Worm (Caenorhabditis elegans) whole organism, L4/young adult: ENCODE results near the gene ogt-1.

Source experiments
- W03F9.2 ChIP-seq: fragments of 150-350 bp; optimal IDR thresholded peaks from 2 replicates; lab custom pipeline; 2014; ENCODE audit warnings: missing biosample characterization, missing genetic modification characterization
- dao-5 ChIP-seq: sonication (generic microtip); optimal IDR thresholded peaks from 2 replicates; lab custom pipeline; 2016; ENCODE audit warnings: missing genotype, missing genetic modification characterization, moderate library complexity, missing compliant biosample characterization
- him-1 ChIP-seq: sonication (generic microtip); optimal IDR thresholded peaks from 2 replicates; lab custom pipeline; 2016; ENCODE audit warnings: missing genotype, missing genetic modification reagents, missing genetic modification characterization, missing compliant biosample characterization

The ogt-1 gene

ce11 chrIII:7153747-7154238 lies at the start of gene ogt-1:
Gene ogt-1 (minus strand): TSS chrIII:7153797.
- TF ChIP-seq dao-5 (tag; lab: Kevin White, UChicago) (no peak), him-1 (tag; lab: Kevin White, UChicago) (peak; percentile 26), W03F9.2 (tag; lab: Kevin White, UChicago) (peak; percentile 74)

ce11 chrIII:7203130-7203775 lies 49.7 kb upstream of the ogt-1 start:
- TF ChIP-seq dao-5 (tag; lab: Kevin White, UChicago) (no peak), him-1 (tag; lab: Kevin White, UChicago) (no peak), W03F9.2 (tag; lab: Kevin White, UChicago) (no peak)

ce11 chrIII:7201378-7202256 lies 48.0 kb upstream of the ogt-1 start, which contains the start of gene dpy-31:
Gene dpy-31 (plus strand): TSS chrIII:7202206.
- TF ChIP-seq dao-5 (tag; lab: Kevin White, UChicago) (no peak), him-1 (tag; lab: Kevin White, UChicago) (no peak), W03F9.2 (tag; lab: Kevin White, UChicago) (no peak)

ce11 chrIII:7199467-7199866 lies 45.9 kb upstream of the ogt-1 start:
- TF ChIP-seq dao-5 (tag; lab: Kevin White, UChicago) (no peak), W03F9.2 (tag; lab: Kevin White, UChicago) (no peak), him-1 (tag; lab: Kevin White, UChicago) (no peak)

- TF ChIP-seq him-1 (tag; lab: Kevin White, UChicago) (no peak), W03F9.2 (tag; lab: Kevin White, UChicago) (peak; percentile 56)
These were observed 45.2 kb upstream of the ogt-1 start, which contains the start of gene pfd-5 for ce11 chrIII:7198838-7199237. Gene pfd-5 (minus strand): TSS chrIII:7198884.

ce11 chrIII:7197973-7198372 lies 44.4 kb upstream of the ogt-1 start, which contains the start of gene exos-9:
Gene exos-9 (minus strand): TSS chrIII:7198073.
- TF ChIP-seq W03F9.2 (tag; lab: Kevin White, UChicago) (no peak), him-1 (tag; lab: Kevin White, UChicago) (no peak), dao-5 (tag; lab: Kevin White, UChicago) (no peak)

ce11 chrIII:7195325-7195724 lies 41.7 kb upstream of the ogt-1 start, which contains the start of gene F37C12.18:
Gene F37C12.18 (minus strand): TSS chrIII:7195425.
- TF ChIP-seq him-1 (tag; lab: Kevin White, UChicago) = no peak
- no peak for TF ChIP-seq dao-5 (tag; lab: Kevin White, UChicago)
- no peak for TF ChIP-seq W03F9.2 (tag; lab: Kevin White, UChicago)

- no peak for TF ChIP-seq dao-5 (tag; lab: Kevin White, UChicago)
- TF ChIP-seq W03F9.2 (tag; lab: Kevin White, UChicago) = no peak
- no peak for TF ChIP-seq him-1 (tag; lab: Kevin White, UChicago)
These were observed 39.5 kb upstream of the ogt-1 start, which contains the start of gene mec-14 for ce11 chrIII:7192942-7193665. Gene mec-14 (minus strand): TSS chrIII:7192992.

ce11 chrIII:7189581-7190128 lies 36.1 kb upstream of the ogt-1 start, which contains the start of gene rps-21:
Gene rps-21 (minus strand): TSS chrIII:7189631.
- TF ChIP-seq him-1 (tag; lab: Kevin White, UChicago) (no peak), W03F9.2 (tag; lab: Kevin White, UChicago) (peak; percentile 67), dao-5 (tag; lab: Kevin White, UChicago) (no peak)

ce11 chrIII:7188300-7189052 lies 34.9 kb upstream of the ogt-1 start, which contains the start of the genes F37C12.21 and F37C12.10:
Gene F37C12.21 (plus strand): TSS chrIII:7188357.
Gene F37C12.10 (minus strand): TSS chrIII:7188384.
- TF ChIP-seq him-1 (tag; lab: Kevin White, UChicago) (no peak), W03F9.2 (tag; lab: Kevin White, UChicago) (no peak)

ce11 chrIII:7185473-7185872 lies 31.9 kb upstream of the ogt-1 start, which contains the start of gene F37C12.14:
Gene F37C12.14 (minus strand): TSS chrIII:7185573.
- TF ChIP-seq dao-5 (tag; lab: Kevin White, UChicago) (no peak), W03F9.2 (tag; lab: Kevin White, UChicago) (no peak), him-1 (tag; lab: Kevin White, UChicago) (no peak)
